Worm (Caenorhabditis elegans): ENCODE measurements around the gene ztf-1.

ztf-1 gene

DNA sequence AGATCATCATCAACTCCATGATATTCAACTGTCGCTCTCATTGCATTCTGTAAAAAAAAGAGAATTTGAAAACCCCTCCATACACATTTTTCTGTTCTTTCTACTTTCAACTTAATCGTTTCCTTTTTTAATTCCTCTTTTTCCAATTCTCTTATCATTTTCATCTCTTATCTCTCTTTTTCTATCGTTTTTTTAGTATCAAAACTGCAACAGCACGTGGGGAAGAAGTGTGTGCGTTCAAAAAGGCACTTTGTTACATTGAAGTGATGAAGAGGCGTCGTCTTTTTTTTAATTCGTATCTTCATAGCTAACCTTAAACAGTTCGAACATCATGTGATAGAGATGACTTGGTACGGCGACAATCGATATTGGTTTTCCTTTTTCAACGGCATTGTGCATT, 53.0 kb downstream of the ztf-1 start:
- TF ChIP-seq dao-5 (tag; optimal IDR thresholded peaks at IDR 0.05): no peak
- TF ChIP-seq W03F9.2 (tag; optimal IDR thresholded peaks at IDR 0.05): no peak

- TF ChIP-seq dao-5 (tag; optimal IDR thresholded peaks at IDR 0.05) (no peak), W03F9.2 (tag; optimal IDR thresholded peaks at IDR 0.05) (no peak), him-1 (tag; optimal IDR thresholded peaks at IDR 0.05) (no peak)
Observed at ce11 chrIII:8738289-8738688, 53.9 kb downstream of the ztf-1 start.

- TF ChIP-seq W03F9.2 (tag; optimal IDR thresholded peaks at IDR 0.05) (no peak), dao-5 (tag; optimal IDR thresholded peaks at IDR 0.05) (no peak), him-1 (tag; optimal IDR thresholded peaks at IDR 0.05) (no peak)
Observed at ce11 chrIII:8737391-8737790, 54.8 kb downstream of the ztf-1 start.

Data from whole organism, L4/young adult.